Fruit fly (Drosophila melanogaster) whole organism, wandering third instar larva: ENCODE data around the gene CG31275.

Experiments used
- Abd-B ChIP-seq: fragments of >200 bp; optimal IDR thresholded peaks from 2 replicates; lab custom pipeline; 2017; ENCODE audit warnings: missing biosample characterization, missing genetic modification characterization
- CG9705 ChIP-seq: fragments of 200-800 bp; sonication (Bioruptor generic); optimal IDR thresholded peaks from 2 replicates; lab custom pipeline; 2018; ENCODE audit warnings: missing biosample characterization, mild to moderate bottlenecking, missing genetic modification characterization
- CrebA ChIP-seq: fragments of 200-800 bp; sonication (Bioruptor generic); optimal IDR thresholded peaks from 2 replicates; lab custom pipeline; 2016; ENCODE audit warnings: missing biosample characterization, mild to moderate bottlenecking, missing genetic modification characterization, borderline replicate concordance
- Dif ChIP-seq: fragments of 200-275, 200-300 bp; sonication (Bioruptor generic); optimal IDR thresholded peaks from 2 replicates; lab custom pipeline; 2018; ENCODE audit warnings: missing biosample characterization, missing genetic modification characterization; ENCODE audit not compliant: partially characterized antibody
- br ChIP-seq: fragments of 200-800 bp; sonication (Bioruptor generic); optimal IDR thresholded peaks from 2 replicates; lab custom pipeline; 2016; ENCODE audit warnings: missing biosample characterization, missing genetic modification characterization
- h ChIP-seq: fragments of 200-800 bp; sonication (Bioruptor generic); optimal IDR thresholded peaks from 3 replicates; lab custom pipeline; 2016; ENCODE audit warnings: missing biosample characterization, mild to moderate bottlenecking, missing genetic modification characterization
- pan ChIP-seq: fragments of >200 bp; optimal IDR thresholded peaks from 2 replicates; lab custom pipeline; 2017
- psq ChIP-seq: fragments of 200-800 bp; sonication (Bioruptor generic); optimal IDR thresholded peaks from 3 replicates; lab custom pipeline; 2017; ENCODE audit warnings: missing biosample characterization, mild to moderate bottlenecking, missing genetic modification characterization, moderate library complexity
- rgr ChIP-seq: fragments of 200-800 bp; sonication (Bioruptor generic); optimal IDR thresholded peaks from 3 replicates; lab custom pipeline; 2016; ENCODE audit warnings: missing biosample characterization, mild to moderate bottlenecking, missing genetic modification characterization

dm6 chr3R:16763907-16764573, 12.9 kb upstream of the CG31275 start:
- no peak for TF ChIP-seq rgr (GFP tag; lab: Kevin White, UChicago)
- no peak for TF ChIP-seq CG9705 (GFP tag; lab: Kevin White, UChicago)
- no peak for TF ChIP-seq Abd-B (GFP tag; lab: Kevin White, UChicago)
- TF ChIP-seq psq (GFP tag; lab: Kevin White, UChicago), result peak; percentile 32
- no peak for TF ChIP-seq br (GFP tag; lab: Kevin White, UChicago)
- no peak for TF ChIP-seq h (GFP tag; lab: Kevin White, UChicago)
- TF ChIP-seq CrebA (GFP tag; lab: Kevin White, UChicago), result no peak
- TF ChIP-seq pan (lab: Kevin White, UChicago), result no peak
- TF ChIP-seq Dif (GFP tag; lab: Kevin White, UChicago), result peak; percentile 65
